Comparison of ENCODE assay signal across 3 worm cellular contexts in genomic region chrIII:4601286-4601685, ce11.
TF ChIP-seq lines count a peak whose summit lies in the region.

No protein-coding gene starts in this region.

TF ChIP-seq in whole organism, L1 larva, 84 proteins besides CTCF, POLR2A, EP300 and RAD21:
- TF ChIP-seq ceh-82 (tag; optimal IDR thresholded peaks at IDR 0.05; lab: Kevin White, UChicago): no peak
- TF ChIP-seq nhr-85 (tag; lab: Kevin White, UChicago): peak; percentile 43
TF ChIP-seq in whole organism, L1 larva: peak in this region for 1.

TF ChIP-seq in whole organism, L4 larva, 104 proteins besides CTCF, POLR2A, EP300 and RAD21:
- no peak for TF ChIP-seq zip-2 (tag; optimal IDR thresholded peaks at IDR 0.05; lab: Kevin White, UChicago)
- no peak for TF ChIP-seq lin-13 (GFP tag; optimal IDR thresholded peaks at IDR 0.05; lab: Kevin White, UChicago)
- peak; percentile 74 for TF ChIP-seq aha-1 (tag; lab: Kevin White, UChicago)
- no peak for TF ChIP-seq mdl-1 (tag; optimal IDR thresholded peaks at IDR 0.05; lab: Kevin White, UChicago)
- no peak for TF ChIP-seq lin-1 (GFP tag; IDR thresholded peaks at IDR 0.05; lab: Robert Waterston, UW)
- TF ChIP-seq unc-62 (GFP tag; optimal IDR thresholded peaks at IDR 0.05 in 1 of 2; lab: Kevin White, UChicago): peak in 1 of 2 experiments; percentile 95
- TF ChIP-seq unc-62 (tag; optimal IDR thresholded peaks at IDR 0.05; lab: Kevin White, UChicago): no peak
- no peak for TF ChIP-seq saeg-2 (GFP tag; IDR thresholded peaks at IDR 0.05; lab: Robert Waterston, UW)

TF ChIP-seq in whole organism, young adult, 124 proteins besides CTCF, POLR2A, EP300 and RAD21:
- TF ChIP-seq mcd-1 (GFP tag; IDR thresholded peaks at IDR 0.05; lab: Robert Waterston, UW) (no peak), nfyb-1 (GFP tag; IDR thresholded peaks at IDR 0.05; lab: Robert Waterston, UW) (0 out of 2 replicates have a peak, but pooled peaks have one; percentile 23)
